Fruit fly (Drosophila melanogaster) ovary, adult (tissue): ENCODE data around the gene CG11263.

Experiments used
- CG17801 ChIP-seq: fragments of 200-800 bp; optimal IDR thresholded peaks from 2 replicates; lab custom pipeline; 2019; ENCODE audit warnings: missing biosample characterization, mild to moderate bottlenecking, missing genetic modification characterization, moderate library complexity; ENCODE audit not compliant: partially characterized antibody

CG11263 gene

DNA sequence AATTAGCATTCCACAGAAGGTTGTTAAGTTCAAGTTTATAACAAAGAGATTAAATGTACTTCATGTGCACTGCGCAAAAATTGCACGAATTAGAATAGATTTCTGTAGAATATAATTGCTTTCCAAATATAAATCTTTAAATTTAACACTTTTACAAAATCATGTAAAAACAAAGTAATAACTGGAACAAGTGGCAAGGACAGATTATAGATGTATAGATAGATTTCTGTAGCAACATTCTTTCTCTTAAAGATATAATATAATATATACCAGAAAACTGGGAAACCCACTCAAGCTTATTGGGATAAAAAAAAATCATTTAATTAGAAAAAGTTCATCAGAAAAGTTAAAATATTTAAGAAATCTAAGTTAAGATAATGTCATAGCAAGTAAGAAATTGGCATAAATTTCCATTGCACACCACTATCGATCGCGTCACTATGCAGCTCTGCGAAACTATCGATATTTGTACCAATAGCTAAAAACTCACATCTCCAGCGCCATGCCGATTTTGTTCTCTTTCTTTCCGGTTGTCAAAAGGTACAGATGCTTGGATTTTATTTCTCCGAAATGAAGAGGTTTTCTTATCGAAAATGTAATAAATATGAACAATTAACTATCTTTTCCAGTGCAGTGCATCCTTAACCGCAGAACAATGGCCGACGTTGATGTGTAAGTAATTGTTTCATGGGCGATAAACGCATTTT is 16.4 kb downstream of the CG11263 start, which contains the start of gene RpS12:
RpS12 (plus strand) TSS at position 499 of the 707 bp plus-strand sequence.
- peak; percentile 73 for TF ChIP-seq CG17801 (GFP tag; lab: Kevin White, UChicago)

DNA sequence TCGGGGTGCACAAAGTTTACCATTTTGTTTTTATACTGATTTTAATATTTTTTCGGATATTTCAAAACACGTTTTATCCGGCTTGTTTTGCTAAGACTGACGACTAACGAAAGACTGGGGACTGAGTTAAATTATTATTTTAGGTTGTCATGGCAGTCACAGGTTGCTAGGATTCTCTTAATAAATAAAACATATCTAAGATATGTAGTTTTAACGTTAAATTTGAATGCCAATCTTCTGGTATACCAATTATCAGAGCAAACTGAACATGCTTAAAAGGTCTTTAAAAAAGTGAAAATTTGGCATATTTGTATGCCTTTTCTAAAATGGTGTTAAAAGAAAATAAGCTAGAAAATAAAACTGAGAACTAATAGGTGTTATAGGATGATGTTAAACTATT is 19.7 kb downstream of the CG11263 start, which contains the start of gene Zmynd10:
Zmynd10 (minus strand) TSS at position 101 of the 400 bp plus-strand sequence.
- TF ChIP-seq CG17801 (GFP tag; lab: Kevin White, UChicago), result no peak

DNA sequence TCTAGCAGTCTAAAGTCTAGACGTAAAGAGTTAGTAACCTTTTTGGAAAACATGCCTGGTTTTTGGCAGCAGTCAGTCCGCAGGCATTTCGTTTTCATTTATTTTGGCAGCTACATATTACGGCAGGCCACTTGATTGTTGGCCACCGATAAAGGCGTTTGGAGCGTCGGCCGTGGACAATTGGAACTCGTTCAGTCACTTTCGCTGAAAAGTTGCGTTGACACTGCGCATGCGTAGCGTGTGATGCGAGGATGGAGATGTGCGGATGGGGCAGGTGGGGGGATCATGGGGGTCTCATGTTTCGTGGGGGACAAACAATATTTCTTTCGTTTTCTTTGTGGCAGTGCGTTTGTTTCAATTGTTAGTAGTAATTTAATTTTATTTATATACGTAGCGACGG is 20.3 kb downstream of the CG11263 start:
- no peak for TF ChIP-seq CG17801 (GFP tag; lab: Kevin White, UChicago)

dm6 chr3L:13027333-13027732 is 20.7 kb downstream of the CG11263 start:
- TF ChIP-seq CG17801 (GFP tag; lab: Kevin White, UChicago), result no peak

DNA sequence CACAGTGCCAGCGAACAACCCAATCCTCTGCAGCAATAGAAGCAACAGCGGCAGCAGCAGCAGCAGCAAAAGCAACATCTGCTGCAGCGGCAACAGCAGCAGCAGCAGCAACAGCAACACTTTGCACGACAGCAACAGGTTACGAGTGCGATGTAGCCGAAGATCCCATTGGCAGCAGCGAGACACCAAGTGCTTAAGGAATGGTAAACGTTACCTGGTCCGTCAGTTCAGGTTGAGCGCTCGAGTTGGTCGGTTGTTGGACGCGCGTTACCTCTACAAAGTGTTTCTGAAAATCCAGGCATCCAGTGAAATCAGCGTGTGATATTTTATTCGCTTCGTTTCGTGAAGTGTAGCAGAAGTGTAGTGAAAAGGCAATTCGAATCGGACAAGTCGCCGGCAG is 22.1 kb downstream of the CG11263 start, which contains the start of gene CG17672:
CG17672 (plus strand) TSS at position 223 of the 400 bp plus-strand sequence.
- no peak for TF ChIP-seq CG17801 (GFP tag; lab: Kevin White, UChicago)

- TF ChIP-seq CG17801 (GFP tag; lab: Kevin White, UChicago), result peak; percentile 25
These were observed 23.5 kb downstream of the CG11263 start for dm6 chr3L:13030055-13030634.

DNA sequence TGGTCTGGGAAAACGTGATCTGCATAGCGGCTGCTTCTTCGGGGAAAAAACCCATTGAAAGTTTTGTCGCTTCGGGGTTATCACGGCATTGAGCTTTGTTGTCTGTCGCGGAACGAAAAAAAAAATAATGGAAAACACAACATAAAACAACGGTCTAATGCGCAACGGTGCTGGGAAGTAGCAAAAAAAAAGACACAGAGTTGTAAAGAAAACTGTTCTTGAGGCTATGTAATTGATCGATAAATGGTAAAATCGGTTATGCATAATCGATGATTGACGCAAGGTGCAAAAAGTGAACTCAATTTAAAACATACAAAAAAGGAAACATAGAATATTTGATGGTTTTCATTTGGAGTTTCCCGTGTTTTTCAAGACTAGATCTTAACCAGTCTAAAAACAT is 24.7 kb downstream of the CG11263 start:
- TF ChIP-seq CG17801 (GFP tag; lab: Kevin White, UChicago), result no peak

DNA sequence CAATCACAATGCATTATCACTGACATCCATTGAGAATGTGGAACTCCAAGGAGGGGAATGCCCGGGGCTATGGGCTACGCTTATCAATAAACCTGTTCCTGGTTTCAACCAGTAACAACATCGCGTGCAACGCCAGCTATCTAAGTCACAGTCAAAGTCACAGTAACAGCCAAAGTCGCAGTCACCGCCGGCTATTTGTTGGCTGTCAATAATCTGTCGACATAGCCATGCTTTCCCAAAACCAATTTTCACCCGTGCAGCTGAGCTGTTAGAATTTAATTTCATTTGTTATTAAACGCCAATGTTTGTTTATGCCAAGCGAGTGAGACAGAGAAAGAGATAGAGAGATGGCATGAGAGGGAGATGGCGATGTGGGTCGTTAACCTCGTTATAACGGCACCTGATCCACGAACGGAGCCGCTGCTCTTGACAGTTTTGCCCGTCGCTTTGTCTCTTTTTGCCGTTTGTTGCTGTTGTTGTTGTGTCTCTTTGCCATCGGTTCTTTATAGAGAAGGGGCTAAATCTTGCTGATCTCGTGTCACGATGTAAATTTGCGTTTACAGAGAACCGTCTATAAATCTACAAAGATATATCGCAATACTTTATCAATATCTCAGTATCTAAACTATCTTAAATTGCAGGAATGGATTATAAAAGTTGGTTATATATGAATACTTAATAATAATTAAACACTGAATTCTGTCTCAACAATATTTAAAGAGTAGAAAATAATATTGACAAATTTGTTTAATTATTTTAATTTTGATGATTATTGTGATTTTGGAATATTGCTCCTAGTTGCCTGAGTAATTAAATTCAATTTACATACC is 25.7 kb downstream of the CG11263 start:
- TF ChIP-seq CG17801 (GFP tag; lab: Kevin White, UChicago), result no peak

- no peak for TF ChIP-seq CG17801 (GFP tag; lab: Kevin White, UChicago)
These were observed 26.3 kb downstream of the CG11263 start for dm6 chr3L:13032915-13033282.

dm6 chr3L:13033361-13033760 is 26.7 kb downstream of the CG11263 start:
- no peak for TF ChIP-seq CG17801 (GFP tag; lab: Kevin White, UChicago)

dm6 chr3L:13036706-13037457 is 30.3 kb downstream of the CG11263 start, which contains the start of gene Srrm1:
TSS of gene Srrm1 (plus strand) at chr3L:13036821.
- no peak for TF ChIP-seq CG17801 (GFP tag; lab: Kevin White, UChicago)

DNA sequence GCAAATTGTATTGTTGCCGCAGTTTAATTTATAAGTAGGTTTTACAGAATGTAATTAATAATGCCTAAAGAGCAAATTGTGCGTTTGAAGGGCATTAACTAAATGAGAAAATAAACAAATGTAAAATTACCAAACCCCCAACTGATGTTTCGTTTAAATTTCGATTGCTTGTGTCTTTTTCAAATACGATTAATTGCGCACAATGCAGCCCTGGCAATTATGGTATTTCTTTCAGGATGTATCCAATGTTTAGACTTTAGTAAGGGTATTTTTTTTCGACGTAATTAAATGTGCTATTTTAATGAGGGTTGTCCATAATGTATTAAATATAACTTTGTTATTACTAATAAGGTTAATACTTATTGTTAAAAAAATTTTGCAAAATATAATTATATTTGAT is 34.2 kb downstream of the CG11263 start:
- TF ChIP-seq CG17801 (GFP tag; lab: Kevin White, UChicago), result no peak

DNA sequence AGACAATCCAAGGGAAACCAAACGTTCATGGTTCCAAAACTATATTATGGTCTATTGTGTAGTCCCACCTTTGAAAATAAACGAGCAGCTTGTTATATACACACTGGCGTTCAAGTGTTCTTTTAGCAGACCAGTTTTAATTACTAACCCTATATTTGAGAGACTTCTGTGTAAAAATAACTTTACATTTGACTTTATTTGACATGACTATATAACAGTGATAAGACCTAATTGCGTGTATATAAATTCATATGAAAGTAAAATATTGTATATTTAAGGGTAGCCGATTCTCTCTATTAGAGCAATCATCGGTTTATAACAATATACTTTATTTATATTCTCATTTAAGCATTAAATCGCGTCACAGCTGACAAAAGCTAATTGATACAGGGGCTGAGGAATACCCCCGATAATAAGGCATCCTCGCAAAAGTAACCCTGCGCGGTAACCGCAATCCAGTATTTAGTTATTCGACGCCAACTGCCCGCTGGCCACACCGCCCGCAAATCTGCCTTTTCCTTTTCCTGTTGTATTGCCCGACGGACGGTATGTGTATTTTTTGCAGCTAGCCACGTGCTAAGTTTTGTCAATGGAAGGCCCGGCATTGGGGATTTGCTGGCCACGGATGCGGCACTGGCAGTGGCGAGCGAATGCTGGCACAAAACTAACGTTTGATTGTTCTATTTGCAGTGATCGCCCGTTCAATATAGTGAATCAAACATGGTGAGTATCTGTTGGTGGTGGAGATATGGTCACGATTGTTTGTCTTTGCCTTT is 34.9 kb downstream of the CG11263 start, which contains the start of gene RpS4:
RpS4 (plus strand) TSS at position 465 of the 776 bp plus-strand sequence.
- TF ChIP-seq CG17801 (GFP tag; lab: Kevin White, UChicago), result peak; percentile 86
